Worm (Caenorhabditis elegans) whole organism, mixed stage, embryonic: Measurements from ENCODE around the gene Y53G8AR.1.

Experiments
- elt-3 ChIP-seq: fragments of 150-350 bp; optimal IDR thresholded peaks from 2 replicates; lab custom pipeline; 2014; ENCODE audit warnings: missing biosample characterization, missing genetic modification characterization
- pha-4 ChIP-seq: fragments of 150-350 bp; optimal IDR thresholded peaks from 2 replicates; lab custom pipeline; 2018; ENCODE audit warnings: missing biosample characterization, missing genetic modification reagents, missing genetic modification characterization
- snpc-4 ChIP-seq: fragments of 150-350 bp; optimal IDR thresholded peaks from 2 replicates; lab custom pipeline; 2014; ENCODE audit warnings: missing biosample characterization, missing genetic modification characterization
- sptf-1 ChIP-seq: sonication (generic microtip); optimal IDR thresholded peaks from 2 replicates; lab custom pipeline; 2017; ENCODE audit warnings: mild to moderate bottlenecking, missing genetic modification characterization, moderate library complexity, missing compliant biosample characterization
- ztf-11 ChIP-seq: fragments of 150-350 bp; optimal IDR thresholded peaks from 2 replicates; lab custom pipeline; 2014; ENCODE audit warnings: missing biosample characterization, missing genetic modification characterization

DNA sequence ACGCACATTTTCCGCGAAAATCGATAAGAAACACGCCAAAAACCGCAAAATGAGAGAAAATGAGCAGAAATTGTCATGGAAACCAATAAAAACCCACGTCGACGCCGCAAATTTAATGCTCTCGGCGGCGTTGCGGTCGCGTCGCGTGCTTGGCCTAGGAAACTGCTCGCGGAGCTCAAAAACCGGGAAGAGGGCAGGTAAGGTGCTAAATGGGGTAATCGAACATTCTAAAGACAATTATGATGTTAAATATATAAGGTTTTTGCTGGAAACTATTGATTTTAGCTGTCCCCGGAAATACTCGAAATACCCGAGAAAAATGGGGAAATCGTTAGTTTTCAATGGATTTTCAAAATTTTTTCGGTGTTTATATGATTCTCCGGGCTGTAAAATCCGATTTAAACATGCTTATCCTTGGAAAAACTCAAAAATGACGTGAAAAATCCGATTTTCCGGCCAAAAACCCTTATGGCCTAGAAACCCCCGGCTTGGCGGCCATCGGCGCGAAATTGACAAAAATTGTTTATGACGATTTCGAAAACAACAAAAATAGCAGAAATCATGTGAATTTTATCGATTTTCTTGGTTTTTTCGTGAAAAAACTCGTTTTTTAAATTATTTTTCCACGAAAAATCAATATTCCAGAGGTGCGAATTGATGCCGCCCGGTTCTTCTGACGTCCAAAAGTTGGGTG is 10.4 kb upstream of the Y53G8AR.1 start, which contains the start of gene phf-15:
- TF ChIP-seq sptf-1 (tag; lab: Kevin White, UChicago), result no peak
- TF ChIP-seq pha-4 (tag; lab: Kevin White, UChicago), result no peak
- TF ChIP-seq ztf-11 (tag; lab: Kevin White, UChicago), result no peak
- TF ChIP-seq elt-3, result no peak
- no peak for TF ChIP-seq snpc-4
